Worm (Caenorhabditis elegans) whole organism, L1 larva: ENCODE measurements around the gene T28H10.2.

Experiments used
- C04F5.9 ChIP-seq: sonication (generic microtip); optimal IDR thresholded peaks from 2 replicates; lab custom pipeline; 2016; ENCODE audit warnings: missing genetic modification characterization, missing compliant biosample characterization
- C16A3.4 ChIP-seq: fragments of 150-350 bp; optimal IDR thresholded peaks from 2 replicates; lab custom pipeline; 2014; ENCODE audit warnings: missing biosample characterization, missing genetic modification characterization
- C34B4.2 ChIP-seq: sonication (generic microtip); optimal IDR thresholded peaks from 2 replicates; lab custom pipeline; 2017; ENCODE audit warnings: mild to moderate bottlenecking, missing genetic modification characterization, missing compliant biosample characterization
- F16B12.6 ChIP-seq: fragments of 150-350 bp; optimal IDR thresholded peaks from 2 replicates; lab custom pipeline; 2014; ENCODE audit warnings: missing biosample characterization, missing genetic modification characterization
- Y116A8C.19 ChIP-seq: sonication (generic microtip); optimal IDR thresholded peaks from 2 replicates; lab custom pipeline; 2016; ENCODE audit warnings: missing compliant biosample characterization, missing genetic modification characterization, borderline replicate concordance
- aly-2 ChIP-seq: fragments of 150-350 bp; optimal IDR thresholded peaks from 2 replicates; lab custom pipeline; 2014; ENCODE audit warnings: missing biosample characterization, missing genetic modification characterization
- ama-1 ChIP-seq: fragments of 150-350 bp; optimal IDR thresholded peaks from 2 replicates; lab custom pipeline; 2014
- blmp-1 ChIP-seq: fragments of 150-350 bp; optimal IDR thresholded peaks from 2 replicates; lab custom pipeline; 2014; ENCODE audit warnings: missing biosample characterization, missing genetic modification characterization
- ceh-63 ChIP-seq: fragments of 200-800 bp; sonication (Bioruptor generic); optimal IDR thresholded peaks from 2 replicates; lab custom pipeline; 2018; ENCODE audit warnings: mild to moderate bottlenecking, missing genetic modification characterization, missing compliant biosample characterization
- ceh-8 ChIP-seq: fragments of 200-800 bp; sonication (Bioruptor generic); optimal IDR thresholded peaks from 2 replicates; lab custom pipeline; 2018; ENCODE audit warnings: mild to moderate bottlenecking, missing genetic modification characterization, moderate library complexity, missing compliant biosample characterization
- ceh-88 ChIP-seq: fragments of 200-800 bp; sonication (Bioruptor generic); IDR thresholded peaks from 2 replicates; pipeline ENCODE4 v1.3.6; 2022; ENCODE audit warnings: missing genetic modification characterization, missing compliant biosample characterization
- ces-1 ChIP-seq: fragments of 150-350 bp; optimal IDR thresholded peaks from 2 replicates; lab custom pipeline; 2014; ENCODE audit warnings: missing biosample characterization, missing genetic modification reagents, missing genetic modification characterization
- dpl-1 ChIP-seq, 3 experiments: fragments of 150-350 bp in 2 of 3; sonication (generic microtip) in 1 of 3; optimal IDR thresholded peaks; 2 replicates each; lab custom pipeline; 2014 to 2017; ENCODE audit warnings: missing biosample characterization in 3 of 3, missing genetic modification characterization in 3 of 3, missing genetic modification reagents in 3 of 3
- dsc-1 ChIP-seq: sonication (generic microtip); optimal IDR thresholded peaks from 2 replicates; lab custom pipeline; 2016; ENCODE audit warnings: mild to moderate bottlenecking, missing genetic modification characterization, missing compliant biosample characterization
- efl-1 ChIP-seq, 4 experiments: fragments of 150-350 bp; optimal IDR thresholded peaks in 3 of 4; peaks in 1 of 4; 1 replicate in 1 of 4; 2 replicates in 3 of 4; lab custom pipeline; 2014; ENCODE audit warnings: missing biosample characterization in 2 of 4, missing genetic modification characterization in 2 of 4, missing genetic modification reagents in 2 of 4
- efl-3 ChIP-seq: fragments of 200-800 bp; sonication (Bioruptor generic); optimal IDR thresholded peaks from 2 replicates; lab custom pipeline; 2018; ENCODE audit warnings: mild to moderate bottlenecking, missing genetic modification characterization, missing compliant biosample characterization
- elt-2 ChIP-seq: sonication (generic microtip); optimal IDR thresholded peaks from 2 replicates; lab custom pipeline; 2016; ENCODE audit warnings: missing genetic modification characterization, mild to moderate bottlenecking, inconsistent platforms, missing compliant biosample characterization, missing genetic modification reagents
- ets-5 ChIP-seq: fragments of 200-800 bp; sonication (Bioruptor generic); IDR thresholded peaks from 2 replicates; pipeline ENCODE4 v1.3.6; 2022; ENCODE audit warnings: missing genetic modification characterization, missing compliant biosample characterization
- fkh-10 ChIP-seq: sonication (generic microtip); optimal IDR thresholded peaks from 2 replicates; lab custom pipeline; 2017; ENCODE audit warnings: missing biosample characterization, missing genetic modification reagents, missing genetic modification characterization
- fkh-8 ChIP-seq: sonication (generic microtip); optimal IDR thresholded peaks from 2 replicates; lab custom pipeline; 2016; ENCODE audit warnings: mild to moderate bottlenecking, missing genetic modification characterization, missing compliant biosample characterization
- fos-1 ChIP-seq: fragments of 150-350 bp; optimal IDR thresholded peaks from 2 replicates; lab custom pipeline; 2014; ENCODE audit warnings: missing biosample characterization, missing genetic modification characterization
- hpl-2 ChIP-seq: fragments of 150-350 bp; optimal IDR thresholded peaks from 2 replicates; lab custom pipeline; 2014; ENCODE audit warnings: missing biosample characterization, missing genetic modification reagents, missing genetic modification characterization
- isw-1 ChIP-seq: fragments of 200-800 bp; sonication (Bioruptor generic); IDR thresholded peaks from 2 replicates; pipeline ENCODE4 v1.3.6; 2022; ENCODE audit warnings: missing genetic modification characterization, missing compliant biosample characterization
- jun-1 ChIP-seq: fragments of 150-350 bp; optimal IDR thresholded peaks from 2 replicates; lab custom pipeline; 2014; ENCODE audit warnings: missing biosample characterization, missing genetic modification reagents, missing genetic modification characterization
- lin-13 ChIP-seq: fragments of 150-350 bp; optimal IDR thresholded peaks from 2 replicates; lab custom pipeline; 2014; ENCODE audit warnings: missing biosample characterization, missing genetic modification reagents, missing genetic modification characterization
- lin-39 ChIP-seq: fragments of 150-350 bp; optimal IDR thresholded peaks from 2 replicates; lab custom pipeline; 2014; ENCODE audit warnings: missing biosample characterization, missing genetic modification reagents, missing genetic modification characterization
- lsy-2 ChIP-seq, 2 experiments: fragments of 150-350 bp; optimal IDR thresholded peaks; 2 replicates each; lab custom pipeline; 2014; ENCODE audit warnings: missing biosample characterization in 2 of 2, missing genetic modification characterization in 2 of 2
- mab-9 ChIP-seq: fragments of 200-800 bp; sonication (Bioruptor generic); IDR thresholded peaks from 2 replicates; pipeline ENCODE4 v1.3.6; 2022; ENCODE audit warnings: missing genetic modification reagents, missing genetic modification characterization, missing compliant biosample characterization
- mdl-1 ChIP-seq, 2 experiments: fragments of 150-350 bp; optimal IDR thresholded peaks; 2 replicates each; lab custom pipeline; 2014 to 2017; ENCODE audit warnings: missing biosample characterization in 2 of 2, missing genetic modification characterization in 2 of 2, inconsistent platforms in 1 of 2
- mep-1 ChIP-seq: fragments of 150-350 bp; optimal IDR thresholded peaks from 2 replicates; lab custom pipeline; 2014; ENCODE audit warnings: missing biosample characterization, missing genetic modification characterization
- nhr-11 ChIP-seq: fragments of 150-350 bp; optimal IDR thresholded peaks from 2 replicates; lab custom pipeline; 2014; ENCODE audit warnings: missing biosample characterization, missing genetic modification characterization
- nhr-19 ChIP-seq: fragments of 200-800 bp; sonication (Bioruptor generic); conservative IDR thresholded peaks from 2 replicates; pipeline ENCODE4 v1.3.6; 2022; ENCODE audit warnings: missing genetic modification characterization, missing compliant biosample characterization
- nhr-20 ChIP-seq: sonication (generic microtip); optimal IDR thresholded peaks from 2 replicates; lab custom pipeline; 2016; ENCODE audit warnings: mild to moderate bottlenecking, missing genetic modification characterization, missing compliant biosample characterization
- nhr-237 ChIP-seq: fragments of 150-350 bp; optimal IDR thresholded peaks from 2 replicates; lab custom pipeline; 2014; ENCODE audit warnings: missing biosample characterization, missing genetic modification characterization
- nhr-28 ChIP-seq: fragments of 150-350 bp; optimal IDR thresholded peaks from 2 replicates; lab custom pipeline; 2014; ENCODE audit warnings: missing biosample characterization, missing genetic modification characterization
- nhr-71 ChIP-seq: sonication (generic microtip); optimal IDR thresholded peaks from 2 replicates; lab custom pipeline; 2016; ENCODE audit warnings: mild to moderate bottlenecking, missing genetic modification characterization, moderate library complexity, missing compliant biosample characterization
- nhr-84 ChIP-seq: sonication (generic microtip); optimal IDR thresholded peaks from 2 replicates; lab custom pipeline; 2017; ENCODE audit warnings: missing biosample characterization, missing genetic modification characterization
- pag-3 ChIP-seq: sonication (generic microtip); optimal IDR thresholded peaks from 2 replicates; lab custom pipeline; 2017; ENCODE audit warnings: missing genetic modification characterization, mild to moderate bottlenecking, missing compliant biosample characterization, antibody characterized with exemption, borderline replicate concordance; ENCODE audit not compliant: insufficient read depth
- pax-3 ChIP-seq: fragments of 200-800 bp; sonication (Bioruptor generic); optimal IDR thresholded peaks from 2 replicates; lab custom pipeline; 2018; ENCODE audit warnings: mild to moderate bottlenecking, missing genetic modification characterization, moderate library complexity, missing compliant biosample characterization
- rnt-1 ChIP-seq: sonication (generic microtip); optimal IDR thresholded peaks from 2 replicates; lab custom pipeline; 2016; ENCODE audit warnings: mild to moderate bottlenecking, missing genetic modification characterization, moderate library complexity, missing compliant biosample characterization
- skn-1 ChIP-seq: fragments of 150-350 bp; optimal IDR thresholded peaks from 2 replicates; lab custom pipeline; 2014; ENCODE audit warnings: missing biosample characterization, missing genetic modification characterization
- snpc-4 ChIP-seq: fragments of 150-350 bp; optimal IDR thresholded peaks from 2 replicates; lab custom pipeline; 2014; ENCODE audit warnings: missing biosample characterization, missing genetic modification characterization
- snu-23 ChIP-seq: sonication (generic microtip); optimal IDR thresholded peaks from 2 replicates; lab custom pipeline; 2016; ENCODE audit warnings: missing genetic modification characterization, missing compliant biosample characterization
- sox-4 ChIP-seq: sonication (generic microtip); optimal IDR thresholded peaks from 2 replicates; lab custom pipeline; 2016; ENCODE audit warnings: missing genetic modification characterization, missing compliant biosample characterization
- sptf-1 ChIP-seq: fragments of 150-350 bp; optimal IDR thresholded peaks from 2 replicates; lab custom pipeline; 2014; ENCODE audit warnings: missing biosample characterization, missing genetic modification characterization
- unc-130 ChIP-seq: fragments of 150-350 bp; optimal IDR thresholded peaks from 2 replicates; lab custom pipeline; 2017; ENCODE audit warnings: missing biosample characterization, missing genetic modification characterization, inconsistent platforms
- unc-30 ChIP-seq: sonication (generic microtip); optimal IDR thresholded peaks from 2 replicates; lab custom pipeline; 2017; ENCODE audit warnings: missing biosample characterization, missing genetic modification characterization
- unc-62 ChIP-seq: fragments of 150-350 bp; optimal IDR thresholded peaks from 2 replicates; lab custom pipeline; 2014; ENCODE audit warnings: missing biosample characterization, missing genetic modification reagents, missing genetic modification characterization
- unc-98 ChIP-seq: fragments of 200-800 bp; sonication (Bioruptor generic); IDR thresholded peaks from 2 replicates; pipeline ENCODE4 v1.3.6; 2022; ENCODE audit warnings: missing genetic modification characterization, missing compliant biosample characterization
- zag-1 ChIP-seq: fragments of 150-350 bp; optimal IDR thresholded peaks from 2 replicates; lab custom pipeline; 2014; ENCODE audit warnings: missing biosample characterization, missing genetic modification characterization
- zip-4 ChIP-seq: fragments of 200-800 bp; sonication (Bioruptor generic); optimal IDR thresholded peaks from 2 replicates; lab custom pipeline; 2018; ENCODE audit warnings: mild to moderate bottlenecking, missing genetic modification characterization, moderate library complexity, missing compliant biosample characterization
- ztf-11 ChIP-seq, 2 experiments: sonication (generic microtip); optimal IDR thresholded peaks; 2 replicates each; lab custom pipeline; 2016 to 2017; ENCODE audit warnings: missing genetic modification characterization in 2 of 2, missing biosample characterization in 1 of 2, missing compliant biosample characterization in 1 of 2

The T28H10.2 gene

DNA sequence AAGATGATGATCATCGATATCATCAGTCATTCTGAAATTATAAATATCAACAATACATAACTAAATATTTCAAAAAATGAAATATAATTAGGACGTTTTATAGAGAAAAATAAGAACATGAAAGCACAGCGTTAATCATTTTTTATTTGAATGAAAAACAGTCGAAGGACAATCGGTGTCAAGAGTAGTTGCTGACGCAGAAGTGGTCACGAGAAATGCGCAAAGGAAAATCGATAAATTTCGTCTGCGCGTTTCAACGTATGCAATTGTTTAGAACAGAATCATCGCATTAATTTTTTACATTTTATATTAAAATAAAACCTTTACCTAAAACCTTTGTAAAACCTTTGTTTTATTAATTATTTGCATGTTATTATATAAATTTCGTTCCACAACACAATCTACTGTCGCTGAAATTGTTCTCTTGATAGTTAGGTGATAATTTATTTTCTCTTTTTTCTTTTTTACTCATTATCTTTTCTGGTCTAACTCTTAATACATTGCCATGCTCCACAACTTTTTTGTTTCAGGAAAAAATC is 15.0 kb downstream of the T28H10.2 start, which contains the start of the genes W04D2.4 and rbm-25:
W04D2.4 (minus strand) TSS at position 31 of the 539 bp plus-strand sequence.
rbm-25 (plus strand) TSS at position 489 of the 539 bp plus-strand sequence.
- TF ChIP-seq Y116A8C.19 (tag; lab: Kevin White, UChicago) = no peak
- TF ChIP-seq jun-1 (tag; lab: Kevin White, UChicago) = peak; percentile 70
- peak; percentile 32 for TF ChIP-seq F16B12.6 (tag; lab: Kevin White, UChicago)
- peak; percentile 50 for TF ChIP-seq nhr-11 (tag; lab: Kevin White, UChicago)
- peak; percentile 65 for TF ChIP-seq isw-1 (GFP tag; lab: Robert Waterston, UW)
- TF ChIP-seq nhr-84 (tag; lab: Kevin White, UChicago) = no peak
- TF ChIP-seq lsy-2 (tag; optimal IDR thresholded peaks at IDR 0.05; lab: Kevin White, UChicago) = peak; percentile 87 to 93
- TF ChIP-seq rnt-1 = peak; percentile 87
- no peak for TF ChIP-seq pag-3
- TF ChIP-seq C34B4.2 = no peak
- TF ChIP-seq skn-1 (tag; lab: Kevin White, UChicago) = peak; percentile 80
- TF ChIP-seq blmp-1 = peak; percentile 80
- TF ChIP-seq mab-9 = 0 out of 2 replicates have a peak, but pooled peaks have one; percentile 25
- peak; percentile 74 for TF ChIP-seq lin-13 (GFP tag; lab: Kevin White, UChicago)
- peak; percentile 32 for TF ChIP-seq ceh-8 (GFP tag; lab: Kevin White, UChicago)
- TF ChIP-seq nhr-71 (tag; lab: Kevin White, UChicago) = peak; percentile 92
- peak; percentile 5 for TF ChIP-seq zip-4 (GFP tag; lab: Kevin White, UChicago)
- peak; percentile 64 for TF ChIP-seq pax-3 (tag; lab: Kevin White, UChicago)
- no peak for TF ChIP-seq hpl-2 (GFP tag; lab: Kevin White, UChicago)
- peak; percentile 81 for TF ChIP-seq lin-39 (tag; lab: Kevin White, UChicago)
- no peak for TF ChIP-seq fkh-10 (GFP tag; lab: Kevin White, UChicago)
- TF ChIP-seq fos-1 = peak; percentile 57
- TF ChIP-seq ets-5 (GFP tag; lab: Robert Waterston, UW) = no peak
- peak; percentile 91 for TF ChIP-seq dsc-1
- TF ChIP-seq ceh-88 (GFP tag; lab: Robert Waterston, UW) = 0 out of 2 replicates have a peak, but pooled peaks have one; percentile 23
- TF ChIP-seq ceh-63 (GFP tag; lab: Kevin White, UChicago) = no peak
- no peak for TF ChIP-seq unc-62 (GFP tag; lab: Kevin White, UChicago)
- TF ChIP-seq nhr-237 (tag; lab: Kevin White, UChicago) = peak; percentile 28
- TF ChIP-seq aly-2 (tag; lab: Kevin White, UChicago) = peak; percentile 25
- TF ChIP-seq unc-130 (tag; lab: Kevin White, UChicago) = peak; percentile 81
- TF ChIP-seq fkh-8 (tag; lab: Kevin White, UChicago) = peak; percentile 39
- TF ChIP-seq C04F5.9 (tag; lab: Kevin White, UChicago) = peak; percentile 41
- TF ChIP-seq dpl-1 (GFP tag; optimal IDR thresholded peaks at IDR 0.05; lab: Kevin White, UChicago) = peak; percentile 68 to 81 (median 81)
- TF ChIP-seq C16A3.4 = peak; percentile 76
- TF ChIP-seq efl-3 (GFP tag; lab: Kevin White, UChicago) = no peak
- TF ChIP-seq sptf-1 (tag; lab: Kevin White, UChicago) = no peak
- peak in 1 of 2 experiments; percentile 69 for TF ChIP-seq mdl-1 (tag; optimal IDR thresholded peaks at IDR 0.05; lab: Kevin White, UChicago)
- TF ChIP-seq snpc-4 (tag; lab: Kevin White, UChicago) = peak; percentile 94
- TF ChIP-seq mep-1 (tag; lab: Kevin White, UChicago) = peak; percentile 98
- peak; percentile 75 for TF ChIP-seq ama-1
- no peak for TF ChIP-seq unc-30 (tag; lab: Kevin White, UChicago)
- peak; percentile 78 for TF ChIP-seq sox-4 (tag; lab: Kevin White, UChicago)
- peak; percentile 90 for TF ChIP-seq snu-23 (GFP tag; lab: Kevin White, UChicago)
- TF ChIP-seq nhr-28 = no peak
- TF ChIP-seq ces-1 (GFP tag; lab: Kevin White, UChicago) = no peak
- no peak for TF ChIP-seq unc-98
- TF ChIP-seq efl-1 (optimal IDR thresholded peaks at IDR 0.05; lab: Kevin White, UChicago) = peak; percentile 74 to 83
- TF ChIP-seq efl-1 (GFP tag; optimal IDR thresholded peaks at IDR 0.05 in 1 of 2; lab: Kevin White, UChicago) = peak; percentile 78 to 98
- TF ChIP-seq elt-2 (tag; lab: Kevin White, UChicago) = peak; percentile 60
- TF ChIP-seq ztf-11 (tag; optimal IDR thresholded peaks at IDR 0.05; lab: Kevin White, UChicago) = peak in 1 of 2 experiments; percentile 40
- peak; percentile 87 for TF ChIP-seq nhr-19 (GFP tag; lab: Robert Waterston, UW)
- peak; percentile 28 for TF ChIP-seq zag-1
- peak; percentile 86 for TF ChIP-seq nhr-20 (tag; lab: Kevin White, UChicago)
